Worm (Caenorhabditis elegans) whole organism, L1 larva: ENCODE measurements around the gene pdzd-8.

ENCODE experiments used
- C16A3.4 ChIP-seq: fragments of 150-350 bp; optimal IDR thresholded peaks from 2 replicates; lab custom pipeline; 2014; ENCODE audit warnings: missing biosample characterization, missing genetic modification characterization
- C34B4.2 ChIP-seq: sonication (generic microtip); optimal IDR thresholded peaks from 2 replicates; lab custom pipeline; 2017; ENCODE audit warnings: mild to moderate bottlenecking, missing genetic modification characterization, missing compliant biosample characterization
- F16B12.6 ChIP-seq: fragments of 150-350 bp; optimal IDR thresholded peaks from 2 replicates; lab custom pipeline; 2014; ENCODE audit warnings: missing biosample characterization, missing genetic modification characterization
- aha-1 ChIP-seq: fragments of 150-350 bp; optimal IDR thresholded peaks from 2 replicates; lab custom pipeline; 2014; ENCODE audit warnings: missing biosample characterization, missing genetic modification characterization
- alr-1 ChIP-seq: fragments of 200-800 bp; sonication (Bioruptor generic); optimal IDR thresholded peaks from 2 replicates; lab custom pipeline; 2018; ENCODE audit warnings: borderline replicate concordance, mild to moderate bottlenecking, missing genetic modification characterization, missing compliant biosample characterization
- ceh-8 ChIP-seq: fragments of 200-800 bp; sonication (Bioruptor generic); optimal IDR thresholded peaks from 2 replicates; lab custom pipeline; 2018; ENCODE audit warnings: mild to moderate bottlenecking, missing genetic modification characterization, moderate library complexity, missing compliant biosample characterization
- ceh-82 ChIP-seq, 3 experiments: fragments of 150-350 bp in 1 of 3; sonication (generic microtip) in 2 of 3; optimal IDR thresholded peaks; 2 replicates each; lab custom pipeline; 2014 to 2017; ENCODE audit warnings: missing biosample characterization in 3 of 3, missing genetic modification characterization in 3 of 3
- ces-1 ChIP-seq: fragments of 150-350 bp; optimal IDR thresholded peaks from 2 replicates; lab custom pipeline; 2014; ENCODE audit warnings: missing biosample characterization, missing genetic modification reagents, missing genetic modification characterization
- dsc-1 ChIP-seq: sonication (generic microtip); optimal IDR thresholded peaks from 2 replicates; lab custom pipeline; 2016; ENCODE audit warnings: mild to moderate bottlenecking, missing genetic modification characterization, missing compliant biosample characterization
- efl-1 ChIP-seq, 4 experiments: fragments of 150-350 bp; optimal IDR thresholded peaks in 3 of 4; peaks in 1 of 4; 1 replicate in 1 of 4; 2 replicates in 3 of 4; lab custom pipeline; 2014; ENCODE audit warnings: missing biosample characterization in 2 of 4, missing genetic modification characterization in 2 of 4, missing genetic modification reagents in 2 of 4
- egl-27 ChIP-seq, 2 experiments: fragments of 150-350 bp in 1 of 2; sonication (generic microtip); optimal IDR thresholded peaks; 3 replicates each; lab custom pipeline; 2017 to 2018; ENCODE audit warnings: missing biosample characterization in 2 of 2, missing genetic modification characterization in 2 of 2, missing genetic modification reagents in 2 of 2
- elt-2 ChIP-seq: sonication (generic microtip); optimal IDR thresholded peaks from 2 replicates; lab custom pipeline; 2016; ENCODE audit warnings: missing genetic modification characterization, mild to moderate bottlenecking, inconsistent platforms, missing compliant biosample characterization, missing genetic modification reagents
- fos-1 ChIP-seq: fragments of 150-350 bp; optimal IDR thresholded peaks from 2 replicates; lab custom pipeline; 2014; ENCODE audit warnings: missing biosample characterization, missing genetic modification characterization
- hlh-4 ChIP-seq: sonication (generic microtip); optimal IDR thresholded peaks from 2 replicates; lab custom pipeline; 2016; ENCODE audit warnings: mild to moderate bottlenecking, missing genetic modification characterization, missing compliant biosample characterization
- irx-1 ChIP-seq: sonication (generic microtip); optimal IDR thresholded peaks from 2 replicates; lab custom pipeline; 2016; ENCODE audit warnings: missing genetic modification characterization, missing compliant biosample characterization
- isw-1 ChIP-seq: fragments of 200-800 bp; sonication (Bioruptor generic); IDR thresholded peaks from 2 replicates; pipeline ENCODE4 v1.3.6; 2022; ENCODE audit warnings: missing genetic modification characterization, missing compliant biosample characterization
- jun-1 ChIP-seq: fragments of 150-350 bp; optimal IDR thresholded peaks from 2 replicates; lab custom pipeline; 2014; ENCODE audit warnings: missing biosample characterization, missing genetic modification reagents, missing genetic modification characterization
- lin-13 ChIP-seq: fragments of 150-350 bp; optimal IDR thresholded peaks from 2 replicates; lab custom pipeline; 2014; ENCODE audit warnings: missing biosample characterization, missing genetic modification reagents, missing genetic modification characterization
- lin-14 ChIP-seq: fragments of 200-800 bp; sonication (Bioruptor generic); optimal IDR thresholded peaks from 2 replicates; lab custom pipeline; 2018; ENCODE audit warnings: mild to moderate bottlenecking, missing genetic modification characterization, moderate library complexity, missing compliant biosample characterization
- lin-15B ChIP-seq: fragments of 150-350 bp; sonication (generic microtip); optimal IDR thresholded peaks from 3 replicates; lab custom pipeline; 2014; ENCODE audit warnings: missing biosample characterization, missing genetic modification characterization
- lir-3 ChIP-seq: sonication (generic microtip); optimal IDR thresholded peaks from 2 replicates; lab custom pipeline; 2016; ENCODE audit warnings: mild to moderate bottlenecking, missing genetic modification characterization, moderate library complexity, missing compliant biosample characterization; ENCODE audit not compliant: poor library complexity
- mdl-1 ChIP-seq, 2 experiments: fragments of 150-350 bp; optimal IDR thresholded peaks; 2 replicates each; lab custom pipeline; 2014 to 2017; ENCODE audit warnings: missing biosample characterization in 2 of 2, missing genetic modification characterization in 2 of 2, inconsistent platforms in 1 of 2
- nhr-11 ChIP-seq: fragments of 150-350 bp; optimal IDR thresholded peaks from 2 replicates; lab custom pipeline; 2014; ENCODE audit warnings: missing biosample characterization, missing genetic modification characterization
- nhr-12 ChIP-seq: sonication (generic microtip); optimal IDR thresholded peaks from 2 replicates; lab custom pipeline; 2017; ENCODE audit warnings: missing biosample characterization, missing genetic modification characterization
- nhr-237 ChIP-seq: fragments of 150-350 bp; optimal IDR thresholded peaks from 2 replicates; lab custom pipeline; 2014; ENCODE audit warnings: missing biosample characterization, missing genetic modification characterization
- nhr-28 ChIP-seq: fragments of 150-350 bp; optimal IDR thresholded peaks from 2 replicates; lab custom pipeline; 2014; ENCODE audit warnings: missing biosample characterization, missing genetic modification characterization
- nhr-84 ChIP-seq: sonication (generic microtip); optimal IDR thresholded peaks from 2 replicates; lab custom pipeline; 2017; ENCODE audit warnings: missing biosample characterization, missing genetic modification characterization
- nhr-85 ChIP-seq: sonication (generic microtip); peaks from one replicate; lab custom pipeline; 2016; ENCODE audit warnings: missing genetic modification characterization, inconsistent platforms, missing compliant biosample characterization
- nhr-90 ChIP-seq: sonication (generic microtip); optimal IDR thresholded peaks from 2 replicates; lab custom pipeline; 2016; ENCODE audit warnings: mild to moderate bottlenecking, missing genetic modification characterization, missing compliant biosample characterization; ENCODE audit not compliant: poor library complexity
- pax-3 ChIP-seq: fragments of 200-800 bp; sonication (Bioruptor generic); optimal IDR thresholded peaks from 2 replicates; lab custom pipeline; 2018; ENCODE audit warnings: mild to moderate bottlenecking, missing genetic modification characterization, moderate library complexity, missing compliant biosample characterization
- pqm-1 ChIP-seq: sonication (generic microtip); optimal IDR thresholded peaks from 3 replicates; lab custom pipeline; 2017; ENCODE audit warnings: missing biosample characterization, missing genetic modification characterization
- rnt-1 ChIP-seq: sonication (generic microtip); optimal IDR thresholded peaks from 2 replicates; lab custom pipeline; 2016; ENCODE audit warnings: mild to moderate bottlenecking, missing genetic modification characterization, moderate library complexity, missing compliant biosample characterization
- skn-1 ChIP-seq: fragments of 150-350 bp; optimal IDR thresholded peaks from 2 replicates; lab custom pipeline; 2014; ENCODE audit warnings: missing biosample characterization, missing genetic modification characterization
- snu-23 ChIP-seq: sonication (generic microtip); optimal IDR thresholded peaks from 2 replicates; lab custom pipeline; 2016; ENCODE audit warnings: missing genetic modification characterization, missing compliant biosample characterization
- sox-4 ChIP-seq: sonication (generic microtip); optimal IDR thresholded peaks from 2 replicates; lab custom pipeline; 2016; ENCODE audit warnings: missing genetic modification characterization, missing compliant biosample characterization
- sptf-1 ChIP-seq: fragments of 150-350 bp; optimal IDR thresholded peaks from 2 replicates; lab custom pipeline; 2014; ENCODE audit warnings: missing biosample characterization, missing genetic modification characterization
- swsn-7 ChIP-seq: sonication (generic microtip); optimal IDR thresholded peaks from 2 replicates; lab custom pipeline; 2016; ENCODE audit warnings: missing genetic modification characterization, missing compliant biosample characterization
- unc-130 ChIP-seq: fragments of 150-350 bp; optimal IDR thresholded peaks from 2 replicates; lab custom pipeline; 2017; ENCODE audit warnings: missing biosample characterization, missing genetic modification characterization, inconsistent platforms
- vab-15 ChIP-seq: sonication (generic microtip); optimal IDR thresholded peaks from 2 replicates; lab custom pipeline; 2017; ENCODE audit warnings: missing genotype, mild to moderate bottlenecking, missing genetic modification characterization, missing compliant biosample characterization
- xbp-1 ChIP-seq: sonication (generic microtip); optimal IDR thresholded peaks from 2 replicates; lab custom pipeline; 2016; ENCODE audit warnings: missing genetic modification characterization, missing compliant biosample characterization
- ztf-4 ChIP-seq: fragments of 150-350 bp; optimal IDR thresholded peaks from 2 replicates; lab custom pipeline; 2014; ENCODE audit warnings: missing biosample characterization, missing genetic modification characterization

The pdzd-8 gene

DNA sequence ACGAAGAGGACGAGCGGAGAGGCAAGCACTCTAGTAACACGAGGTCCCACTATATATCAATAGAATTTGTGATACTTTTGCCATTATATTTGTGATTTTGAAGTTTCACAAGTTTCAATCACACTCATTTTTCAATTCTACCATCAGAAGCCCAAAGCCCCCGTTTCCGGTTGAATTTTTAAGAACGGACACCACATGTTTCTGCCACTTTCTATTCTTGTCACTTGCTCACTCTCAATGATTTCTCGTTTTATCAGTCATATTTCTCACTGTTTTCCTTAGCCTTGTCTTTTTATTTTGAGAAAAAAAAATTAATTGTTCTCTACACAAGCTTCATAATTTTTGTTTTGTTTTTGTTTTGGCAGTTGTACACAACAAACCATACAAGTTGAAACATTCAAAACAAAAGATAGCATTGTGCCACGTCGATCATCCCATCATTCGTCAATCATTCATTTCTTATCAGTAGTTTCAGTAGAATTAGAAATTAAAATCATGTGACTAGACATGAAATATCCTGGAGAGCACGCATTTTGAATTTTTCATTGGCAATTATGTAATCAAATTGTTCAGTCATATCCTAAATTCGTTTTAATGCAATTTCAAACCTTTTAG is 23.3 kb upstream of the pdzd-8 start:
- TF ChIP-seq rnt-1 (tag; lab: Kevin White, UChicago) (no peak), fos-1 (tag; lab: Kevin White, UChicago) (no peak), swsn-7 (no peak), xbp-1 (tag; lab: Kevin White, UChicago) (no peak), elt-2 (peak; percentile 16), nhr-28 (tag; lab: Kevin White, UChicago) (no peak), efl-1 (optimal IDR thresholded peaks at IDR 0.05; lab: Kevin White, UChicago) (no peak), efl-1 (GFP tag; optimal IDR thresholded peaks at IDR 0.05 in 1 of 2; lab: Kevin White, UChicago) (peak in 1 of 2 experiments; percentile 90), lir-3 (tag; lab: Kevin White, UChicago) (no peak)
- TF ChIP-seq, all 84 proteins: peak for 2

- peak; percentile 34 for TF ChIP-seq skn-1 (tag; lab: Kevin White, UChicago)
- peak; percentile 24 for TF ChIP-seq snu-23 (GFP tag; lab: Kevin White, UChicago)
- no peak for TF ChIP-seq nhr-12 (tag; lab: Kevin White, UChicago)
- TF ChIP-seq rnt-1 (tag; lab: Kevin White, UChicago) = no peak
- TF ChIP-seq efl-1 (optimal IDR thresholded peaks at IDR 0.05; lab: Kevin White, UChicago) = no peak
- TF ChIP-seq efl-1 (GFP tag; optimal IDR thresholded peaks at IDR 0.05 in 1 of 2; lab: Kevin White, UChicago) = peak in 1 of 2 experiments; percentile 74
- TF ChIP-seq xbp-1 (tag; lab: Kevin White, UChicago) = no peak
- TF ChIP-seq C34B4.2 = no peak
- peak; percentile 56 for TF ChIP-seq lin-14 (GFP tag; lab: Kevin White, UChicago)
- TF ChIP-seq irx-1 = no peak
- no peak for TF ChIP-seq ztf-4 (tag; lab: Kevin White, UChicago)
Measured at ce11 chrIV:8954126-8954525, 21.2 kb upstream of the pdzd-8 start.

ce11 chrIV:8956189-8956588 is 19.1 kb upstream of the pdzd-8 start, which contains the start of gene tpra-1:
Gene tpra-1 (plus strand): TSS chrIV:8956489.
- TF ChIP-seq C16A3.4 (tag; lab: Kevin White, UChicago) (no peak), F16B12.6 (tag; lab: Kevin White, UChicago) (no peak), lin-13 (GFP tag; lab: Kevin White, UChicago) (no peak), ceh-82 (tag; optimal IDR thresholded peaks at IDR 0.05; lab: Kevin White, UChicago) (no peak), fos-1 (tag; lab: Kevin White, UChicago) (no peak), nhr-85 (no peak), dsc-1 (no peak), jun-1 (tag; lab: Kevin White, UChicago) (no peak), nhr-84 (tag; lab: Kevin White, UChicago) (no peak), elt-2 (no peak), unc-130 (tag; lab: Kevin White, UChicago) (no peak), nhr-11 (tag; lab: Kevin White, UChicago) (no peak)

- TF ChIP-seq lin-15B (tag; lab: Kevin White, UChicago) = no peak
- no peak for TF ChIP-seq alr-1
- no peak for TF ChIP-seq vab-15
- TF ChIP-seq isw-1 (GFP tag; lab: Robert Waterston, UW) = no peak
- no peak for TF ChIP-seq sptf-1 (tag; lab: Kevin White, UChicago)
- TF ChIP-seq ces-1 (GFP tag; lab: Kevin White, UChicago) = no peak
- no peak for TF ChIP-seq rnt-1 (tag; lab: Kevin White, UChicago)
- TF ChIP-seq nhr-90 (tag; lab: Kevin White, UChicago) = no peak
- no peak for TF ChIP-seq pax-3 (tag; lab: Kevin White, UChicago)
- no peak for TF ChIP-seq mdl-1 (tag; optimal IDR thresholded peaks at IDR 0.05; lab: Kevin White, UChicago)
- TF ChIP-seq jun-1 (tag; lab: Kevin White, UChicago) = no peak
- no peak for TF ChIP-seq sox-4 (tag; lab: Kevin White, UChicago)
- TF ChIP-seq skn-1 (tag; lab: Kevin White, UChicago) = no peak
- TF ChIP-seq nhr-237 (tag; lab: Kevin White, UChicago) = no peak
- no peak for TF ChIP-seq pqm-1 (tag; lab: Kevin White, UChicago)
- TF ChIP-seq aha-1 = no peak
- TF ChIP-seq egl-27 (tag; optimal IDR thresholded peaks at IDR 0.05; lab: Kevin White, UChicago) = no peak
- TF ChIP-seq ceh-8 = no peak
- no peak for TF ChIP-seq nhr-28 (tag; lab: Kevin White, UChicago)
- TF ChIP-seq hlh-4 (tag; lab: Kevin White, UChicago) = no peak
Measured at ce11 chrIV:8965883-8966282, 9.4 kb upstream of the pdzd-8 start, which contains the start of gene C53B4.2. Gene C53B4.2 (plus strand): TSS chrIV:8966183.
